Fruit fly (Drosophila melanogaster) S2 (cell line): ENCODE results near the gene Ppr-Y.

Experiments used
- CG8478 ChIP-seq: fragments of >200 bp; optimal IDR thresholded peaks from 2 replicates; lab custom pipeline; 2018
- CTCF ChIP-seq, 2 experiments: fragments of >200 bp; optimal IDR thresholded peaks; 2 replicates each; lab custom pipeline; 2018

Ppr-Y gene

DNA sequence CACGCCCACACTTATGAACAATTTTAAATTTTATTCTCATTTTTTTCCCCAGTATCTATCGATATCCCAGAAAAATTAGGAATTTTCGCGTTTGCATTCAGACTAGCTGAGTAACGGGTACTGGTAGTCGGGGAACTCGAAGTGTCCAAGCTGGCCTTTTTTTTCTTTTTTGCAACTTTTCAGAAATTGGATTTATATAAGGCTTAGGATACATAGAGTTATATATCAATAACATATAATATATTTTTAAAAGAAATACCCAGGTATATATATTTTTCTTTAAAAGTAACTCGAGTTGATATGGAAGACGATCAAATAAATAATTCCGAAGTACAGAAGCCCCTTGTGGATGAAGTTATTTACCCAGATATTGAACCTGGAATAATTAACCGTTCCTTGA lies at the start of gene Ppr-Y:
TSS of gene Ppr-Y (plus strand) at position 301 of the 400 bp plus-strand sequence.
- TF ChIP-seq CTCF (optimal IDR thresholded peaks at IDR 0.05; lab: Kevin White, UChicago) (no peak), CG8478 (lab: Kevin White, UChicago) (no peak)
